Worm (Caenorhabditis elegans) whole organism, late embryonic: ENCODE results near the gene M195.2.

ENCODE experiments used
- eyg-1 ChIP-seq: sonication (generic microtip); optimal IDR thresholded peaks from 2 replicates; lab custom pipeline; 2016; ENCODE audit warnings: missing genotype, missing genetic modification characterization, missing compliant biosample characterization
- pqm-1 ChIP-seq: sonication (generic microtip); optimal IDR thresholded peaks from 2 replicates; lab custom pipeline; 2016; ENCODE audit warnings: missing genetic modification characterization, missing compliant biosample characterization
- sdc-2 ChIP-seq: sonication (generic microtip); optimal IDR thresholded peaks from 2 replicates; lab custom pipeline; 2016; ENCODE audit warnings: missing genotype, missing genetic modification characterization, missing compliant biosample characterization
- sox-4 ChIP-seq: sonication (generic microtip); optimal IDR thresholded peaks from 2 replicates; lab custom pipeline; 2017; ENCODE audit warnings: mild to moderate bottlenecking, missing genetic modification characterization, inconsistent platforms, missing compliant biosample characterization

- TF ChIP-seq eyg-1: no peak
- no peak for TF ChIP-seq sox-4 (tag; lab: Kevin White, UChicago)
- TF ChIP-seq sdc-2 (tag; lab: Kevin White, UChicago): no peak
- TF ChIP-seq pqm-1: no peak
Measured at ce11 chrII:8346384-8346783, 14.2 kb upstream of the M195.2 start, which contains the start of gene eff-1.
